Worm (Caenorhabditis elegans) whole organism, young adult: ENCODE measurements around the gene cdh-9.

Experiments used
- B0019.2 ChIP-seq: fragments of 200-800 bp; sonication (Bioruptor generic); conservative IDR thresholded peaks from 2 replicates; pipeline ENCODE4 v1.3.6; 2022; ENCODE audit warnings: missing genetic modification reagents, missing genetic modification characterization, missing compliant biosample characterization
- B0261.1 ChIP-seq: sonication (generic microtip); optimal IDR thresholded peaks from 2 replicates; lab custom pipeline; 2016; ENCODE audit warnings: mild to moderate bottlenecking, missing genetic modification characterization, moderate library complexity, missing compliant biosample characterization
- C06A6.2 ChIP-seq: fragments of 200-800 bp; sonication (Bioruptor generic); conservative IDR thresholded peaks from 2 replicates; pipeline ENCODE4 v1.3.6; 2022; ENCODE audit warnings: missing genetic modification characterization, missing compliant biosample characterization
- C17E4.6 ChIP-seq: fragments of 200-800 bp; sonication (Bioruptor generic); IDR thresholded peaks from 2 replicates; pipeline ENCODE4 v1.3.6; 2022; ENCODE audit warnings: missing genetic modification reagents, missing genetic modification characterization, missing compliant biosample characterization
- F22D6.2 ChIP-seq: sonication (generic microtip); optimal IDR thresholded peaks from 2 replicates; lab custom pipeline; 2016; ENCODE audit warnings: mild to moderate bottlenecking, missing genetic modification characterization, missing compliant biosample characterization
- F39B2.1 ChIP-seq: fragments of 200-800 bp; sonication (Bioruptor generic); IDR thresholded peaks from 2 replicates; pipeline ENCODE4 v1.3.6; 2022; ENCODE audit warnings: missing genetic modification reagents, missing genetic modification characterization, missing compliant biosample characterization
- F55B11.4 ChIP-seq: sonication (generic microtip); optimal IDR thresholded peaks from 2 replicates; lab custom pipeline; 2016; ENCODE audit warnings: missing compliant biosample characterization, missing genetic modification characterization, borderline replicate concordance; ENCODE audit not compliant: insufficient read depth
- F57A8.1 ChIP-seq: fragments of 200-800 bp; sonication (Bioruptor generic); optimal IDR thresholded peaks from 2 replicates; lab custom pipeline; 2018; ENCODE audit warnings: mild to moderate bottlenecking, missing genetic modification characterization, moderate library complexity, missing compliant biosample characterization
- F57C9.4 ChIP-seq: sonication (generic microtip); optimal IDR thresholded peaks from 2 replicates; lab custom pipeline; 2017; ENCODE audit warnings: mild to moderate bottlenecking, missing genetic modification characterization, missing compliant biosample characterization
- ZK185.1 ChIP-seq: sonication (generic microtip); optimal IDR thresholded peaks from 2 replicates; lab custom pipeline; 2016; ENCODE audit warnings: mild to moderate bottlenecking, missing genetic modification characterization, missing compliant biosample characterization; ENCODE audit not compliant: poor library complexity, severe bottlenecking
- atf-7 ChIP-seq: sonication (generic microtip); optimal IDR thresholded peaks from 2 replicates; lab custom pipeline; 2017; ENCODE audit warnings: mild to moderate bottlenecking, missing genetic modification characterization, missing compliant biosample characterization
- attf-5 ChIP-seq: fragments of 200-800 bp; sonication (Bioruptor generic); optimal IDR thresholded peaks from 2 replicates; lab custom pipeline; 2018; ENCODE audit warnings: mild to moderate bottlenecking, missing genetic modification characterization, missing compliant biosample characterization
- ceh-58 ChIP-seq: fragments of 200-800 bp; sonication (Bioruptor generic); IDR thresholded peaks from 2 replicates; pipeline ENCODE4 v1.3.6; 2022; ENCODE audit warnings: missing genetic modification characterization, missing compliant biosample characterization
- dox-1 ChIP-seq: fragments of 200-800 bp; sonication (Bioruptor generic); IDR thresholded peaks from 2 replicates; pipeline ENCODE4 v1.3.6; 2022; ENCODE audit warnings: missing genetic modification reagents, missing genetic modification characterization, missing compliant biosample characterization
- dpff-1 ChIP-seq: sonication (generic microtip); optimal IDR thresholded peaks from 2 replicates; lab custom pipeline; 2017; ENCODE audit warnings: mild to moderate bottlenecking, missing genetic modification characterization, missing compliant biosample characterization
- dpl-1 ChIP-seq: fragments of 150-350 bp; optimal IDR thresholded peaks from 2 replicates; lab custom pipeline; 2014; ENCODE audit warnings: missing biosample characterization, missing genetic modification reagents, missing genetic modification characterization
- egrh-3 ChIP-seq: fragments of 200-800 bp; sonication (Bioruptor generic); IDR thresholded peaks from 2 replicates; pipeline ENCODE4 v1.3.6; 2022; ENCODE audit warnings: missing genetic modification reagents, missing genetic modification characterization, missing compliant biosample characterization
- him-1 ChIP-seq: sonication (generic microtip); optimal IDR thresholded peaks from 2 replicates; lab custom pipeline; 2016; ENCODE audit warnings: missing genotype, missing genetic modification reagents, missing genetic modification characterization, missing compliant biosample characterization
- hlh-12 ChIP-seq: sonication (generic microtip); optimal IDR thresholded peaks from 2 replicates; lab custom pipeline; 2016; ENCODE audit warnings: missing genetic modification characterization, missing compliant biosample characterization
- lag-1 ChIP-seq: fragments of 200-800 bp; sonication (Bioruptor generic); IDR thresholded peaks from 2 replicates; pipeline ENCODE4 v1.3.6; 2022; ENCODE audit warnings: missing genetic modification reagents, missing genetic modification characterization, missing compliant biosample characterization
- let-526 ChIP-seq: fragments of 200-800 bp; sonication (Bioruptor generic); IDR thresholded peaks from 2 replicates; pipeline ENCODE4 v1.3.6; 2022; ENCODE audit warnings: missing genetic modification reagents, missing genetic modification characterization, missing compliant biosample characterization
- let-607 ChIP-seq, 2 experiments: fragments of 200-800 bp in 1 of 2; sonication (Bioruptor generic) in 1 of 2; sonication (generic microtip) in 1 of 2; optimal IDR thresholded peaks; 2 replicates each; lab custom pipeline; 2016 to 2018; ENCODE audit warnings: mild to moderate bottlenecking in 2 of 2, missing compliant biosample characterization in 2 of 2, missing genetic modification characterization in 2 of 2, moderate library complexity in 2 of 2, missing genotype in 1 of 2
- lin-26 ChIP-seq: fragments of 200-800 bp; sonication (Bioruptor generic); IDR thresholded peaks from 2 replicates; pipeline ENCODE4 v1.3.6; 2022; ENCODE audit warnings: missing genetic modification reagents, missing genetic modification characterization, missing compliant biosample characterization
- lin-40 ChIP-seq: sonication (generic microtip); optimal IDR thresholded peaks from 2 replicates; lab custom pipeline; 2016; ENCODE audit warnings: missing genetic modification characterization, mild to moderate bottlenecking, missing compliant biosample characterization, missing genotype, missing genetic modification reagents
- lin-54 ChIP-seq: fragments of 200-800 bp; sonication (Bioruptor generic); optimal IDR thresholded peaks from 2 replicates; lab custom pipeline; 2018; ENCODE audit warnings: mild to moderate bottlenecking, missing genetic modification characterization, missing compliant biosample characterization
- madf-6 ChIP-seq: fragments of 200-800 bp; sonication (Bioruptor generic); IDR thresholded peaks from 2 replicates; pipeline ENCODE4 v1.3.6; 2022; ENCODE audit warnings: missing genetic modification reagents, missing genetic modification characterization, missing compliant biosample characterization
- madf-8 ChIP-seq: fragments of 200-800 bp; sonication (Bioruptor generic); conservative IDR thresholded peaks from 2 replicates; pipeline ENCODE4 v1.3.6; 2022; ENCODE audit warnings: missing genetic modification reagents, missing genetic modification characterization, missing compliant biosample characterization
- nfya-1 ChIP-seq: sonication (generic microtip); optimal IDR thresholded peaks from 2 replicates; lab custom pipeline; 2017; ENCODE audit warnings: antibody characterized with exemption, missing compliant biosample characterization, missing genetic modification characterization, borderline replicate concordance; ENCODE audit not compliant: insufficient read depth
- nfyb-1 ChIP-seq: fragments of 200-800 bp; sonication (Bioruptor generic); IDR thresholded peaks from 2 replicates; pipeline ENCODE4 v1.3.6; 2022; ENCODE audit warnings: missing genetic modification reagents, missing genetic modification characterization, missing compliant biosample characterization
- nhr-120 ChIP-seq: fragments of 200-800 bp; sonication (Bioruptor generic); IDR thresholded peaks from 2 replicates; pipeline ENCODE4 v1.3.6; 2022; ENCODE audit warnings: missing genetic modification characterization, missing compliant biosample characterization
- nhr-179 ChIP-seq: sonication (generic microtip); optimal IDR thresholded peaks from 2 replicates; lab custom pipeline; 2016; ENCODE audit warnings: mild to moderate bottlenecking, missing genetic modification characterization, missing compliant biosample characterization
- nhr-80 ChIP-seq: sonication (generic microtip); optimal IDR thresholded peaks from 2 replicates; lab custom pipeline; 2016; ENCODE audit warnings: missing genetic modification characterization, missing compliant biosample characterization
- pha-4 ChIP-seq: fragments of 150-350 bp; sonication (generic microtip); optimal IDR thresholded peaks from 2 replicates; lab custom pipeline; 2014; ENCODE audit warnings: missing biosample characterization, missing genetic modification reagents, missing genetic modification characterization
- rec-8 ChIP-seq, 2 experiments: sonication (generic microtip); optimal IDR thresholded peaks; 2 replicates each; lab custom pipeline; 2016; ENCODE audit warnings: mild to moderate bottlenecking in 2 of 2, missing genetic modification characterization in 2 of 2, missing genetic modification reagents in 2 of 2, missing genotype in 2 of 2, missing biosample characterization in 1 of 2, missing compliant biosample characterization in 1 of 2, moderate library complexity in 1 of 2
- rpc-1 ChIP-seq, 2 experiments: fragments of 150-350 bp in 1 of 2; sonication (generic microtip) in 1 of 2; optimal IDR thresholded peaks; 2 replicates each; lab custom pipeline; 2014 to 2018; ENCODE audit warnings: missing biosample characterization in 1 of 2, missing genetic modification characterization in 1 of 2, missing genetic modification reagents in 1 of 2, missing genotype in 1 of 2
- sea-2 ChIP-seq: fragments of 200-800 bp; sonication (Bioruptor generic); IDR thresholded peaks from 2 replicates; pipeline ENCODE4 v1.3.6; 2022; ENCODE audit warnings: missing genetic modification characterization, missing compliant biosample characterization
- snpc-1.1 ChIP-seq: sonication (generic microtip); optimal IDR thresholded peaks from 2 replicates; lab custom pipeline; 2017; ENCODE audit warnings: missing genetic modification characterization, mild to moderate bottlenecking, missing compliant biosample characterization, antibody characterized with exemption, moderate library complexity, missing genotype, missing genetic modification reagents; ENCODE audit not compliant: insufficient read depth
- snpc-1.3 ChIP-seq: sonication (generic microtip); optimal IDR thresholded peaks from 2 replicates; lab custom pipeline; 2017; ENCODE audit warnings: missing genetic modification characterization, mild to moderate bottlenecking, missing compliant biosample characterization, antibody characterized with exemption, moderate library complexity, missing genotype, missing genetic modification reagents; ENCODE audit not compliant: insufficient read depth
- snpc-3.4 ChIP-seq: sonication (generic microtip); optimal IDR thresholded peaks from 2 replicates; lab custom pipeline; 2017; ENCODE audit warnings: missing genetic modification characterization, mild to moderate bottlenecking, missing compliant biosample characterization, antibody characterized with exemption, moderate library complexity, missing genotype, missing genetic modification reagents
- snpc-4 ChIP-seq, 5 experiments: fragments of 150-350 bp in 1 of 5; sonication (generic microtip) in 4 of 5; optimal IDR thresholded peaks; 2 replicates each; lab custom pipeline; 2014 to 2018; ENCODE audit warnings: missing genetic modification characterization in 5 of 5, missing biosample characterization in 3 of 5, antibody characterized with exemption in 2 of 5, mild to moderate bottlenecking in 2 of 5, missing compliant biosample characterization in 2 of 5, missing genotype in 2 of 5, moderate library complexity in 2 of 5, missing genetic modification reagents in 1 of 5
- tbp1 ChIP-seq: fragments of 200-800 bp; sonication (Bioruptor generic); optimal IDR thresholded peaks from 2 replicates; lab custom pipeline; 2018; ENCODE audit warnings: mild to moderate bottlenecking, missing genetic modification characterization, missing compliant biosample characterization
- tbx-9 ChIP-seq: sonication (generic microtip); optimal IDR thresholded peaks from 2 replicates; lab custom pipeline; 2016; ENCODE audit warnings: borderline replicate concordance, missing genetic modification characterization, inconsistent platforms, missing compliant biosample characterization
- zfh-2 ChIP-seq: fragments of 200-800 bp; sonication (Bioruptor generic); conservative IDR thresholded peaks from 2 replicates; pipeline ENCODE4 v1.3.6; 2022; ENCODE audit warnings: missing genetic modification reagents, missing genetic modification characterization, missing compliant biosample characterization

The cdh-9 gene

ce11 chrX:16548290-16548689 is 46.7 kb upstream of the cdh-9 start (continued):
- no peak for TF ChIP-seq rec-8 (tag; optimal IDR thresholded peaks at IDR 0.05; lab: Kevin White, UChicago)
- no peak for TF ChIP-seq let-526
- TF ChIP-seq nhr-179 (tag; lab: Kevin White, UChicago), result no peak
- TF ChIP-seq pha-4 (tag; lab: Kevin White, UChicago), result no peak
- TF ChIP-seq madf-8 (GFP tag; lab: Robert Waterston, UW), result no peak

ce11 chrX:16550551-16550950 is 44.5 kb upstream of the cdh-9 start:
- TF ChIP-seq tbp1 (GFP tag; lab: Kevin White, UChicago) (no peak), atf-7 (tag; lab: Kevin White, UChicago) (peak; percentile 20), C06A6.2 (GFP tag; lab: Robert Waterston, UW) (no peak), dox-1 (GFP tag; lab: Robert Waterston, UW) (peak; percentile 21; the same call in 1 of the 2 replicates), snpc-4 (GFP tag; optimal IDR thresholded peaks at IDR 0.05; lab: Kevin White, UChicago) (no peak), snpc-4 (tag; optimal IDR thresholded peaks at IDR 0.05; lab: Kevin White, UChicago) (peak in 1 of 4 experiments; percentile 27), attf-5 (GFP tag; lab: Kevin White, UChicago) (peak; percentile 4), pha-4 (tag; lab: Kevin White, UChicago) (peak; percentile 18), nhr-80 (tag; lab: Kevin White, UChicago) (peak; percentile 91), let-607 (tag; optimal IDR thresholded peaks at IDR 0.05; lab: Kevin White, UChicago) (peak in 1 of 2 experiments; percentile 32), snpc-3.4 (no peak), lin-26 (GFP tag; lab: Robert Waterston, UW) (no peak), ZK185.1 (tag; lab: Kevin White, UChicago) (peak; percentile 27), F57C9.4 (tag; lab: Kevin White, UChicago) (no peak), F55B11.4 (tag; lab: Kevin White, UChicago) (no peak)

DNA sequence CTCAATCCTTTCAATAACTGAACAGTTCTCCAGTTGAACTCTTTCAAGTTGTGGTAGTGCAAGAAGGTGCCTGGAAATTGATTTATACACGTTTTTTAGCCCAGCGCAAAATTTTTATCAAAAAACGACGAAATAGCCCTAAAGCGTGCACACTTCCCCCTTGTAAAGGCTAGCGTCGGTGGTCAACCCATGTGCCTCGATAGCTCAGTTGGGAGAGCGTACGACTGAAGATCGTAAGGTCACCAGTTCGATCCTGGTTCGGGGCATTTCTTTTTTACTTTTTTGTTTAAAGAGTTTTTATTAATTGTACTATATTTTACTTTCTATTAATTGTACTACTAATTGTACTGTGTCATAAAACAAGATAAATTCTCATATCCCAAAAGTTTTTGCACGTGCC is 43.7 kb upstream of the cdh-9 start:
- TF ChIP-seq lin-40 (tag; lab: Kevin White, UChicago), result no peak
- no peak for TF ChIP-seq snpc-1.3 (tag; lab: Kevin White, UChicago)
- TF ChIP-seq lin-54, result peak; percentile 13
- no peak for TF ChIP-seq C17E4.6
- no peak for TF ChIP-seq F39B2.1
- no peak for TF ChIP-seq tbx-9 (tag; lab: Kevin White, UChicago)
- no peak for TF ChIP-seq him-1 (tag; lab: Kevin White, UChicago)
- no peak for TF ChIP-seq F57A8.1
- no peak for TF ChIP-seq hlh-12 (tag; lab: Kevin White, UChicago)
- peak; percentile 27 for TF ChIP-seq snpc-3.4
- no peak for TF ChIP-seq dpl-1 (GFP tag; lab: Kevin White, UChicago)
- no peak for TF ChIP-seq let-607 (tag; optimal IDR thresholded peaks at IDR 0.05; lab: Kevin White, UChicago)
- no peak for TF ChIP-seq madf-6
- no peak for TF ChIP-seq nhr-120 (GFP tag; lab: Robert Waterston, UW)
- no peak for TF ChIP-seq B0019.2 (GFP tag; lab: Robert Waterston, UW)
- TF ChIP-seq lin-26 (GFP tag; lab: Robert Waterston, UW), result peak; percentile 79
- TF ChIP-seq zfh-2 (GFP tag; lab: Robert Waterston, UW), result no peak
- TF ChIP-seq ceh-58 (GFP tag; lab: Robert Waterston, UW), result no peak
- 0 out of 2 replicates have a peak, but pooled peaks have one; percentile 68 for TF ChIP-seq nfyb-1 (GFP tag; lab: Robert Waterston, UW)
- TF ChIP-seq F22D6.2 (tag; lab: Kevin White, UChicago), result no peak
- TF ChIP-seq snpc-1.1 (tag; lab: Kevin White, UChicago), result peak; percentile 45
- TF ChIP-seq sea-2 (GFP tag; lab: Robert Waterston, UW), result no peak
- TF ChIP-seq B0261.1 (tag; lab: Kevin White, UChicago), result peak; percentile 90
- no peak for TF ChIP-seq dpff-1 (tag; lab: Kevin White, UChicago)
- TF ChIP-seq nfya-1 (tag; lab: Kevin White, UChicago), result no peak
- TF ChIP-seq egrh-3 (GFP tag; lab: Robert Waterston, UW), result no peak
- peak; percentile 62 for TF ChIP-seq rpc-1 (optimal IDR thresholded peaks at IDR 0.05; lab: Kevin White, UChicago)
- peak; percentile 79 for TF ChIP-seq rpc-1 (tag; optimal IDR thresholded peaks at IDR 0.05; lab: Kevin White, UChicago)
- TF ChIP-seq lag-1 (GFP tag; lab: Robert Waterston, UW), result no peak
